Worm (Caenorhabditis elegans): ENCODE data around the gene wrt-2.

Gene wrt-2

DNA sequence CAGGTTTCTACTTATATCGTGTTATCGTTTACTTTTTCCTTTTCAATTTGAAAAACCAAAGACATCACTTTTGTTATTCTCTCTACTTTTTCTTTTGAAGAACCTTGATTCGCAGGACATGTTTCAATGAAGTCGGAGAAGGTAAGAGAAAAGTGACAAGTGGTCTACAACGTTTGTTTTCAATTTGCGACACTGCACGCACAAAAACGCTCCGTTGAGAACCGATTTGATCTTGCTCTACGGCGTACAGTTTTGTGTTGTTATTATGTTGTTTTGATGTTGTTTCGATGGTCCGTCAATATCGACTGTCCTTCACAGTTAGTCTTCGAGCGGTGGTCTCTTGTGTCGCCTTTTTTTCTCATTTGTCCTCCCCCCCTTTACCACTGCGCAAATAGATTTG is 4.7 kb downstream of the wrt-2 start, which contains the start of gene pccb-1:
Gene pccb-1, plus strand, starts transcription at position 127 of the 400 bp plus-strand sequence.
- no peak for TF ChIP-seq unc-120 (tag; optimal IDR thresholded peaks at IDR 0.05; ENCODE audit: poor library complexity, severe bottlenecking)
- no peak for TF ChIP-seq nhr-237 (tag; optimal IDR thresholded peaks at IDR 0.05)
- TF ChIP-seq hlh-1 (tag; optimal IDR thresholded peaks at IDR 0.05) = peak; percentile 35
- TF ChIP-seq ham-2 (GFP tag; optimal IDR thresholded peaks at IDR 0.05) = no peak
- no peak for TF ChIP-seq nhr-76 (tag; optimal IDR thresholded peaks at IDR 0.05)

DNA sequence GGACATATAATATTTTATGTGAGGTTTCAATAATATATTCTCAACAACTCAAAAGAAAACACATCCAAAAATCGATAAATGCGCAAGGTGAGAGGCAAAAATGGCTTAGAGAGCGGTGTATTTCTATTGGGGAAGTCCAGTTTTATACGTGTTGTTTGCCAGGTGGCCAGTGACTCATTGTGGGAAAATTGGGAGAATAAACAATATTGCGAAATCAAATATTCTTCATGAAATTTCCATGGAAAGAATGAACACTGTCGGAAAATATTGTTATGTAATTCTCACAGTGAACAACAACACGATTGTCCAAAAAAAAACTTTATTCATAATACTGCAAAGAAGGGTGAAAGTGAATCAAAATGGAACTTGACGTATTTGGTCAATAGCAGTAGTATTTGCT is 6.5 kb downstream of the wrt-2 start:
- TF ChIP-seq ceh-39 (tag; optimal IDR thresholded peaks at IDR 0.05) (no peak), unc-39 (tag; optimal IDR thresholded peaks at IDR 0.05) (no peak), M03D4.4 (tag; optimal IDR thresholded peaks at IDR 0.05) (no peak), ham-2 (GFP tag; optimal IDR thresholded peaks at IDR 0.05) (no peak), cnd-1 (tag; optimal IDR thresholded peaks at IDR 0.05) (no peak), pha-4 (tag; optimal IDR thresholded peaks at IDR 0.05) (no peak), hlh-1 (tag; optimal IDR thresholded peaks at IDR 0.05) (no peak), unc-120 (tag; optimal IDR thresholded peaks at IDR 0.05; ENCODE audit: poor library complexity, severe bottlenecking) (no peak), sem-2 (GFP tag; optimal IDR thresholded peaks at IDR 0.05) (no peak), ceh-43 (GFP tag; optimal IDR thresholded peaks at IDR 0.05) (no peak), ceh-83 (GFP tag; optimal IDR thresholded peaks at IDR 0.05) (no peak), tbx-8 (GFP tag; optimal IDR thresholded peaks at IDR 0.05) (no peak), bed-3 (GFP tag; optimal IDR thresholded peaks at IDR 0.05) (no peak), zip-8 (tag; optimal IDR thresholded peaks at IDR 0.05) (no peak), nhr-12 (tag; optimal IDR thresholded peaks at IDR 0.05) (no peak), nhr-76 (tag; optimal IDR thresholded peaks at IDR 0.05) (no peak), sptf-1 (tag; optimal IDR thresholded peaks at IDR 0.05) (no peak), ces-1 (GFP tag; optimal IDR thresholded peaks at IDR 0.05) (no peak), nhr-237 (tag; optimal IDR thresholded peaks at IDR 0.05) (no peak), lin-13 (tag; optimal IDR thresholded peaks at IDR 0.05) (no peak)

DNA sequence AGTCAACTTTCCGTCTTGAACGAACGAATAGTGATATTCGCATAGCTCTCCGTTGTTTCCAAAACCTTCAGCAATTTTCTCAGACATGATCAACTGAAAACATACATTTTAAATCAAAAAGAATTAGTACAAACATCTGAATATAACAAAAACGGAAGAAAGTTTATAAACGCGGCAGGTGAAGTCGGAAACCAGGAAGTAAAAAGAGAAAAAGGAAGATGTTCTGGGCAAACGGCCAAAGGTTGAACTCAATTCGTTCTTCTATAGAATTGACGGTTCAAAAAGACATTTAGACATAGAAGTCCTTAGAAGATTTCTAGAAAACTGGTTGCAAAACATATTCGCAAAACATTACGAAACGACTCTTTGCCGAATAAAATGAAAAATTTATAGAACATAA is 6.9 kb downstream of the wrt-2 start, which contains the start of gene F52E4.5:
Gene F52E4.5, minus strand, starts transcription at position 101 of the 400 bp plus-strand sequence.
- TF ChIP-seq unc-120 (tag; optimal IDR thresholded peaks at IDR 0.05; ENCODE audit: poor library complexity, severe bottlenecking) (no peak), lin-32 (GFP tag; optimal IDR thresholded peaks at IDR 0.05) (no peak), mep-1 (tag; optimal IDR thresholded peaks at IDR 0.05) (no peak), sptf-1 (tag; optimal IDR thresholded peaks at IDR 0.05) (no peak), sem-2 (GFP tag; optimal IDR thresholded peaks at IDR 0.05) (no peak), drap-1 (GFP tag; optimal IDR thresholded peaks at IDR 0.05) (no peak), nhr-2 (tag; optimal IDR thresholded peaks at IDR 0.05) (no peak), tbx-8 (GFP tag; optimal IDR thresholded peaks at IDR 0.05) (no peak), unc-39 (tag; optimal IDR thresholded peaks at IDR 0.05) (no peak), nhr-76 (tag; optimal IDR thresholded peaks at IDR 0.05) (no peak), pha-4 (tag; optimal IDR thresholded peaks at IDR 0.05) (no peak), ham-2 (GFP tag; optimal IDR thresholded peaks at IDR 0.05) (no peak)

ce11 chrX:3080825-3081224 is 13.3 kb downstream of the wrt-2 start, which contains the start of gene twk-16:
Gene twk-16 (plus strand): TSS chrX:3081125.
- TF ChIP-seq unc-39 (tag; optimal IDR thresholded peaks at IDR 0.05) (no peak), ztf-11 (tag; optimal IDR thresholded peaks at IDR 0.05) (no peak), lin-13 (tag; optimal IDR thresholded peaks at IDR 0.05) (no peak), lsy-2 (tag; optimal IDR thresholded peaks at IDR 0.05) (no peak), ceh-43 (GFP tag; optimal IDR thresholded peaks at IDR 0.05) (no peak), sem-2 (GFP tag; optimal IDR thresholded peaks at IDR 0.05) (no peak), snpc-4 (tag; optimal IDR thresholded peaks at IDR 0.05) (no peak), nhr-76 (tag; optimal IDR thresholded peaks at IDR 0.05) (no peak), tbx-8 (GFP tag; optimal IDR thresholded peaks at IDR 0.05) (no peak), mep-1 (tag; optimal IDR thresholded peaks at IDR 0.05) (no peak), hlh-1 (tag; optimal IDR thresholded peaks at IDR 0.05) (no peak), sptf-1 (tag; optimal IDR thresholded peaks at IDR 0.05) (no peak), mls-2 (tag; optimal IDR thresholded peaks at IDR 0.05) (no peak), M03D4.4 (tag; optimal IDR thresholded peaks at IDR 0.05) (no peak), mab-5 (tag; optimal IDR thresholded peaks at IDR 0.05) (no peak), lin-32 (GFP tag; optimal IDR thresholded peaks at IDR 0.05) (no peak), nhr-237 (tag; optimal IDR thresholded peaks at IDR 0.05) (no peak), zip-8 (tag; optimal IDR thresholded peaks at IDR 0.05) (no peak)

DNA sequence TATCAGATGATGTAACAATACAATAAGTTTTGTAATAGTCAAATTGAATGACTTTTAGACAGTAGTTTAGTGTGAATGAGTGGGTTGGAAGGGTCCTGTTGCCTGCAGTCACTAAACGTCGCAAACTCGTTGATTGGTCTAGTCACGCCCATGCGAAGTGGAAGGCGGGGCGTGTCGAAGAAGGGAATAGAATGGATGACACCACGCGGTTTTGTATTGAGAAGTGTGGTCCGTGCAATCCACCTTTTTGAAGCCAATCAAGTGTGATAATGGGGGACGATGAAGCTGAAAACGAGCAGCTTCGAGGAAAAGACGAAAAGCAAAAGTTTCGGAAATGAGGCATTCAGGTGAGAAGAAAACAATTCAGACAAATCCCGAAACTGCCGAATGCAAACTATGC is 23.8 kb downstream of the wrt-2 start, which contains the start of gene ceh-31:
Gene ceh-31, minus strand, starts transcription at position 101 of the 400 bp plus-strand sequence.
- TF ChIP-seq elt-1 (tag; optimal IDR thresholded peaks at IDR 0.05; ENCODE audit: borderline replicate concordance, insufficient read depth) = no peak
- TF ChIP-seq ceh-83 (GFP tag; optimal IDR thresholded peaks at IDR 0.05) = no peak
- TF ChIP-seq sptf-1 (tag; optimal IDR thresholded peaks at IDR 0.05) = no peak
- TF ChIP-seq drap-1 (GFP tag; optimal IDR thresholded peaks at IDR 0.05) = no peak
- no peak for TF ChIP-seq nhr-12 (tag; optimal IDR thresholded peaks at IDR 0.05)
- TF ChIP-seq bed-3 (GFP tag; optimal IDR thresholded peaks at IDR 0.05) = no peak

All from whole organism, mixed stage, embryonic.